Worm (Caenorhabditis elegans): ENCODE data around the gene age-1.

ce11 chrII:11556338-11556737 lies 29.5 kb upstream of the age-1 start, which contains the start of gene F54D5.17:
- no peak for TF ChIP-seq php-3 (GFP tag; IDR thresholded peaks at IDR 0.05)
- TF ChIP-seq nhr-77 (tag; optimal IDR thresholded peaks at IDR 0.05) = no peak
- no peak for TF ChIP-seq nhr-76 (tag; optimal IDR thresholded peaks at IDR 0.05)
- TF ChIP-seq snpc-4 (tag; optimal IDR thresholded peaks at IDR 0.05) = no peak
- TF ChIP-seq F49E8.2 (tag; optimal IDR thresholded peaks at IDR 0.05; ENCODE audit: borderline replicate concordance) = no peak
